Worm (Caenorhabditis elegans) whole organism, mixed stage, embryonic: ENCODE measurements around the gene klc-1.

Experiments
- M03D4.4 ChIP-seq: sonication (generic microtip); optimal IDR thresholded peaks from 2 replicates; lab custom pipeline; 2017; ENCODE audit warnings: mild to moderate bottlenecking, missing genetic modification characterization, missing compliant biosample characterization
- drap-1 ChIP-seq: fragments of 200-800 bp; sonication (Bioruptor generic); optimal IDR thresholded peaks from 3 replicates; lab custom pipeline; 2018; ENCODE audit warnings: mild to moderate bottlenecking, missing genetic modification characterization, missing compliant biosample characterization
- elt-1 ChIP-seq: sonication (generic microtip); optimal IDR thresholded peaks from 2 replicates; lab custom pipeline; 2017; ENCODE audit warnings: missing genetic modification characterization, mild to moderate bottlenecking, missing compliant biosample characterization, antibody characterized with exemption, moderate library complexity, borderline replicate concordance; ENCODE audit not compliant: insufficient read depth
- lin-13 ChIP-seq: fragments of 150-350 bp; optimal IDR thresholded peaks from 2 replicates; lab custom pipeline; 2014; ENCODE audit warnings: missing biosample characterization, missing genetic modification characterization
- lin-32 ChIP-seq: fragments of 200-800 bp; sonication (Bioruptor generic); optimal IDR thresholded peaks from 2 replicates; lab custom pipeline; 2018; ENCODE audit warnings: mild to moderate bottlenecking, missing genetic modification characterization, missing compliant biosample characterization
- mep-1 ChIP-seq: fragments of 150-350 bp; optimal IDR thresholded peaks from 2 replicates; lab custom pipeline; 2017; ENCODE audit warnings: missing biosample characterization, missing genetic modification reagents, missing genetic modification characterization, inconsistent platforms
- nhr-237 ChIP-seq: fragments of 150-350 bp; optimal IDR thresholded peaks from 2 replicates; lab custom pipeline; 2014; ENCODE audit warnings: missing biosample characterization, missing genetic modification characterization
- nhr-28 ChIP-seq: fragments of 150-350 bp; optimal IDR thresholded peaks from 2 replicates; lab custom pipeline; 2014; ENCODE audit warnings: missing biosample characterization, missing genetic modification characterization
- nhr-76 ChIP-seq: sonication (generic microtip); optimal IDR thresholded peaks from 2 replicates; lab custom pipeline; 2017; ENCODE audit warnings: missing biosample characterization, missing genetic modification characterization
- pha-4 ChIP-seq: fragments of 150-350 bp; optimal IDR thresholded peaks from 2 replicates; lab custom pipeline; 2018; ENCODE audit warnings: missing biosample characterization, missing genetic modification reagents, missing genetic modification characterization
- unc-62 ChIP-seq: fragments of 150-350 bp; optimal IDR thresholded peaks from 2 replicates; lab custom pipeline; 2014; ENCODE audit warnings: missing biosample characterization, missing genetic modification reagents, missing genetic modification characterization

DNA sequence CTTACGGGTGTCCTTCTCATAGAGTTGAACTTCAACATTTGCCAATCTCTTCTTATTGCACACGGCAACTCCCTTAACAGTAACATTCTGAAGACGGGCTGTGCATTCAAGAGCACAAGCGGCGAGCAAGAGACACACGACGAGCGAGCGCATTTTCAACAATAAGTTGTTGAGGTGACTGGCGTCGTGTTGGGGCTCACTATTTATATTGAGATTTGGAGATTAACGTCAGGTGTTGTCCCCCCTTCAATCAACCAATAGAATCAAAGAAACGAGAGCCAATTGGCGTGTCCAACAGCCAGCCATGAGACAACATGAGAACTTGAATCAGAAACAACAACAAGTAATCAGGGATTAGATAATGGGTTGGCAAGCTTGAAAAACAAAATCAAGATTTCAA is 19.6 kb upstream of the klc-1 start, which contains the start of gene ttr-16:
- TF ChIP-seq lin-13 (tag; lab: Kevin White, UChicago) (no peak), lin-32 (GFP tag; lab: Kevin White, UChicago) (no peak), nhr-237 (tag; lab: Kevin White, UChicago) (no peak), elt-1 (no peak), mep-1 (tag; lab: Kevin White, UChicago) (no peak), M03D4.4 (tag; lab: Kevin White, UChicago) (no peak), unc-62 (GFP tag; lab: Kevin White, UChicago) (peak; percentile 80), drap-1 (GFP tag; lab: Kevin White, UChicago) (no peak), nhr-28 (tag; lab: Kevin White, UChicago) (no peak), pha-4 (tag; lab: Kevin White, UChicago) (no peak), nhr-76 (no peak)
